Worm (Caenorhabditis elegans) whole organism, L4 larva: ENCODE measurements around the gene C18H2.5.

Experiments used
- F10B5.3 ChIP-seq: sonication (generic microtip); optimal IDR thresholded peaks from 2 replicates; lab custom pipeline; 2016; ENCODE audit warnings: mild to moderate bottlenecking, missing genetic modification characterization, missing compliant biosample characterization
- F37D6.2 ChIP-seq: sonication (generic microtip); optimal IDR thresholded peaks from 2 replicates; lab custom pipeline; 2016; ENCODE audit warnings: mild to moderate bottlenecking, missing genetic modification characterization, missing compliant biosample characterization
- F44E2.7 ChIP-seq: fragments of 200-800 bp; sonication (Bioruptor generic); IDR thresholded peaks from 2 replicates; pipeline ENCODE4 v2.1.2; 2022; ENCODE audit warnings: missing genetic modification characterization, missing compliant biosample characterization
- T26A8.4 ChIP-seq: fragments of 200-800 bp; sonication (Bioruptor generic); IDR thresholded peaks from 2 replicates; pipeline ENCODE4 v1.3.6; 2022; ENCODE audit warnings: missing genetic modification characterization, missing compliant biosample characterization
- Y105C5A.15 ChIP-seq: fragments of 200-800 bp; sonication (Bioruptor generic); IDR thresholded peaks from 2 replicates; pipeline ENCODE4 v1.3.6; 2022; ENCODE audit warnings: missing genetic modification characterization, missing compliant biosample characterization
- ZK546.5 ChIP-seq, 2 experiments: sonication (generic microtip); optimal IDR thresholded peaks; 2 replicates each; lab custom pipeline; 2017; ENCODE audit warnings: missing biosample characterization in 2 of 2, missing genetic modification characterization in 2 of 2
- aly-2 ChIP-seq: sonication (generic microtip); optimal IDR thresholded peaks from 2 replicates; lab custom pipeline; 2018; ENCODE audit warnings: missing biosample characterization, missing genetic modification characterization
- ama-1 ChIP-seq: fragments of 150-350 bp; optimal IDR thresholded peaks from 2 replicates; lab custom pipeline; 2014; ENCODE audit warnings: inconsistent platforms, mixed read lengths
- arid-1 ChIP-seq: fragments of 200-800 bp; sonication (Bioruptor generic); conservative IDR thresholded peaks from 2 replicates; pipeline ENCODE4 v1.3.6; 2022; ENCODE audit warnings: missing genetic modification reagents, missing genetic modification characterization, missing compliant biosample characterization
- attf-4 ChIP-seq: sonication (generic microtip); optimal IDR thresholded peaks from 3 replicates; lab custom pipeline; 2017; ENCODE audit warnings: missing biosample characterization, missing genetic modification characterization
- ceh-32 ChIP-seq: sonication (generic microtip); optimal IDR thresholded peaks from 2 replicates; lab custom pipeline; 2016; ENCODE audit warnings: mild to moderate bottlenecking, missing genetic modification characterization, missing compliant biosample characterization; ENCODE audit not compliant: poor library complexity
- ceh-62 ChIP-seq: sonication (generic microtip); optimal IDR thresholded peaks from 2 replicates; lab custom pipeline; 2017; ENCODE audit warnings: missing biosample characterization, missing genetic modification characterization
- ctbp-1 ChIP-seq: fragments of 200-800 bp; sonication (Bioruptor generic); IDR thresholded peaks from 2 replicates; pipeline ENCODE4 v1.3.6; 2022; ENCODE audit warnings: missing genetic modification reagents, missing genetic modification characterization, missing compliant biosample characterization
- daf-12 ChIP-seq: fragments of 150-350 bp; optimal IDR thresholded peaks from 2 replicates; lab custom pipeline; 2014; ENCODE audit warnings: missing biosample characterization, missing genetic modification reagents, missing genetic modification characterization
- daf-16 ChIP-seq, 3 experiments: sonication (generic microtip); optimal IDR thresholded peaks; 2 replicates each; lab custom pipeline; 2016 to 2017; ENCODE audit warnings: missing genetic modification characterization in 3 of 3, missing genetic modification reagents in 3 of 3, mild to moderate bottlenecking in 2 of 3, missing compliant biosample characterization in 2 of 3, missing biosample characterization in 1 of 3, moderate library complexity in 1 of 3
- daf-19 ChIP-seq: fragments of 200-800 bp; sonication (Bioruptor generic); conservative IDR thresholded peaks from 2 replicates; pipeline ENCODE4 v1.3.6; 2022; ENCODE audit warnings: missing genetic modification characterization, missing compliant biosample characterization
- daf-8 ChIP-seq: fragments of 200-800 bp; sonication (Bioruptor generic); IDR thresholded peaks from 2 replicates; pipeline ENCODE4 v1.3.6; 2022; ENCODE audit warnings: missing genetic modification characterization, missing compliant biosample characterization
- dmd-8 ChIP-seq: fragments of 200-800 bp; sonication (Bioruptor generic); IDR thresholded peaks from 2 replicates; pipeline ENCODE4 v1.3.6; 2022; ENCODE audit warnings: missing genetic modification characterization, missing compliant biosample characterization
- dpl-1 ChIP-seq: fragments of 150-350 bp; optimal IDR thresholded peaks from 2 replicates; lab custom pipeline; 2014; ENCODE audit warnings: missing biosample characterization, missing genetic modification reagents, missing genetic modification characterization
- dve-1 ChIP-seq: sonication (generic microtip); optimal IDR thresholded peaks from 2 replicates; lab custom pipeline; 2017; ENCODE audit warnings: antibody characterized with exemption, mild to moderate bottlenecking, missing genetic modification characterization, missing compliant biosample characterization; ENCODE audit not compliant: insufficient read depth
- egl-27 ChIP-seq: sonication (generic microtip); optimal IDR thresholded peaks from 3 replicates; lab custom pipeline; 2017; ENCODE audit warnings: missing biosample characterization, missing genetic modification reagents, missing genetic modification characterization
- egl-43 ChIP-seq: fragments of 200-800 bp; sonication (Bioruptor generic); IDR thresholded peaks from 2 replicates; pipeline ENCODE4 v1.3.6; 2022; ENCODE audit warnings: missing genetic modification reagents, missing genetic modification characterization, missing compliant biosample characterization
- fkh-10 ChIP-seq: fragments of 150-350 bp; optimal IDR thresholded peaks from 2 replicates; lab custom pipeline; 2014; ENCODE audit warnings: missing biosample characterization, missing genetic modification reagents, missing genetic modification characterization
- fos-1 ChIP-seq: fragments of 150-350 bp; optimal IDR thresholded peaks from 2 replicates; lab custom pipeline; 2014; ENCODE audit warnings: missing biosample characterization, missing genetic modification characterization
- gei-8 ChIP-seq: fragments of 200-800 bp; sonication (Bioruptor generic); optimal IDR thresholded peaks from 2 replicates; lab custom pipeline; 2018; ENCODE audit warnings: mild to moderate bottlenecking, missing genetic modification characterization, missing compliant biosample characterization
- hlh-11 ChIP-seq: fragments of 200-800 bp; sonication (Bioruptor generic); optimal IDR thresholded peaks from 2 replicates; lab custom pipeline; 2018; ENCODE audit warnings: mild to moderate bottlenecking, missing genetic modification characterization, missing compliant biosample characterization
- hlh-30 ChIP-seq: sonication (generic microtip); optimal IDR thresholded peaks from 2 replicates; lab custom pipeline; 2017; ENCODE audit warnings: antibody characterized with exemption, mild to moderate bottlenecking, missing genetic modification characterization, missing compliant biosample characterization; ENCODE audit not compliant: insufficient read depth
- hmg-1.1 ChIP-seq: fragments of 200-800 bp; sonication (Bioruptor generic); IDR thresholded peaks from 2 replicates; pipeline ENCODE4 v1.3.6; 2022; ENCODE audit warnings: missing genetic modification reagents, missing genetic modification characterization, missing compliant biosample characterization
- jun-1 ChIP-seq: fragments of 150-350 bp; optimal IDR thresholded peaks from 2 replicates; lab custom pipeline; 2014; ENCODE audit warnings: missing biosample characterization, missing genetic modification reagents, missing genetic modification characterization
- lim-7 ChIP-seq: fragments of 200-800 bp; sonication (Bioruptor generic); IDR thresholded peaks from 2 replicates; pipeline ENCODE4 v1.3.6; 2022; ENCODE audit warnings: missing genetic modification characterization, missing compliant biosample characterization
- lin-1 ChIP-seq: fragments of 200-800 bp; sonication (Bioruptor generic); IDR thresholded peaks from 2 replicates; pipeline ENCODE4 v1.3.6; 2022; ENCODE audit warnings: missing genetic modification reagents, missing genetic modification characterization, missing compliant biosample characterization
- lin-13 ChIP-seq: fragments of 150-350 bp; optimal IDR thresholded peaks from 2 replicates; lab custom pipeline; 2014; ENCODE audit warnings: missing biosample characterization, missing genetic modification reagents, missing genetic modification characterization
- lin-15B ChIP-seq: fragments of 150-350 bp; sonication (generic microtip); optimal IDR thresholded peaks from 3 replicates; lab custom pipeline; 2014; ENCODE audit warnings: missing biosample characterization, missing genetic modification characterization
- lin-29 ChIP-seq: fragments of 200-800 bp; sonication (Bioruptor generic); IDR thresholded peaks from 2 replicates; pipeline ENCODE4 v1.3.6; 2022; ENCODE audit warnings: missing genetic modification reagents, missing genetic modification characterization, missing compliant biosample characterization
- lin-38 ChIP-seq: fragments of 200-800 bp; sonication (Bioruptor generic); IDR thresholded peaks from 2 replicates; pipeline ENCODE4 v1.3.6; 2022; ENCODE audit warnings: missing genetic modification reagents, missing genetic modification characterization, missing compliant biosample characterization
- lin-39 ChIP-seq: fragments of 150-350 bp; optimal IDR thresholded peaks from 2 replicates; lab custom pipeline; 2014; ENCODE audit warnings: missing biosample characterization, missing genetic modification reagents, missing genetic modification characterization
- madf-9 ChIP-seq: fragments of 200-800 bp; sonication (Bioruptor generic); conservative IDR thresholded peaks from 2 replicates; pipeline ENCODE4 v1.3.6; 2022; ENCODE audit warnings: missing genetic modification reagents, missing genetic modification characterization, missing compliant biosample characterization
- mes-2 ChIP-seq: sonication (generic microtip); optimal IDR thresholded peaks from 2 replicates; lab custom pipeline; 2016; ENCODE audit warnings: missing genotype, mild to moderate bottlenecking, missing genetic modification characterization, missing compliant biosample characterization; ENCODE audit not compliant: poor library complexity, severe bottlenecking
- nhr-48 ChIP-seq: sonication (generic microtip); optimal IDR thresholded peaks from 2 replicates; lab custom pipeline; 2016; ENCODE audit warnings: mild to moderate bottlenecking, missing genetic modification characterization, missing compliant biosample characterization
- nhr-77 ChIP-seq: fragments of 150-350 bp; optimal IDR thresholded peaks from 2 replicates; lab custom pipeline; 2014; ENCODE audit warnings: missing biosample characterization, missing genetic modification characterization
- sdz-12 ChIP-seq: fragments of 200-800 bp; sonication (Bioruptor generic); optimal IDR thresholded peaks from 2 replicates; lab custom pipeline; 2018; ENCODE audit warnings: mild to moderate bottlenecking, missing genetic modification characterization, missing compliant biosample characterization
- skn-1 ChIP-seq: fragments of 150-350 bp; optimal IDR thresholded peaks from 2 replicates; lab custom pipeline; 2014; ENCODE audit warnings: missing biosample characterization, missing genetic modification characterization
- snpc-4 ChIP-seq: fragments of 150-350 bp; optimal IDR thresholded peaks from 2 replicates; lab custom pipeline; 2014; ENCODE audit warnings: missing biosample characterization, missing genetic modification characterization
- tag-97 ChIP-seq: fragments of 200-800 bp; sonication (Bioruptor generic); IDR thresholded peaks from 2 replicates; pipeline ENCODE4 v1.3.6; 2022; ENCODE audit warnings: missing genetic modification characterization, missing compliant biosample characterization
- tra-1 ChIP-seq: fragments of 200-800 bp; sonication (Bioruptor generic); IDR thresholded peaks from 2 replicates; pipeline ENCODE4 v1.3.6; 2022; ENCODE audit warnings: missing genetic modification reagents, missing genetic modification characterization, missing compliant biosample characterization
- unc-39 ChIP-seq: sonication (generic microtip); optimal IDR thresholded peaks from 2 replicates; lab custom pipeline; 2017; ENCODE audit warnings: missing biosample characterization, missing genetic modification characterization
- unc-62 ChIP-seq, 3 experiments: fragments of 150-350 bp in 1 of 3; sonication (generic microtip); optimal IDR thresholded peaks in 2 of 3; peaks in 1 of 3; 1 replicate in 1 of 3; 2 replicates in 2 of 3; lab custom pipeline; 2014 to 2017; ENCODE audit warnings: missing biosample characterization in 3 of 3, missing genetic modification characterization in 3 of 3, missing genetic modification reagents in 3 of 3, missing genotype in 1 of 3
- zip-11 ChIP-seq: fragments of 200-800 bp; sonication (Bioruptor generic); IDR thresholded peaks from 2 replicates; pipeline ENCODE4 v1.3.6; 2022; ENCODE audit warnings: missing genetic modification characterization, missing compliant biosample characterization
- ztf-11 ChIP-seq: fragments of 150-350 bp; optimal IDR thresholded peaks from 2 replicates; lab custom pipeline; 2014; ENCODE audit warnings: missing biosample characterization, missing genetic modification characterization
- ztf-7 ChIP-seq: fragments of 150-350 bp; optimal IDR thresholded peaks from 2 replicates; lab custom pipeline; 2014; ENCODE audit warnings: missing biosample characterization, missing genetic modification characterization

The C18H2.5 gene

ce11 chrIII:7721513-7721912 lies 27.3 kb upstream of the C18H2.5 start:
- TF ChIP-seq mes-2 (peak; percentile 3), unc-62 (GFP tag; optimal IDR thresholded peaks at IDR 0.05 in 1 of 2; lab: Kevin White, UChicago) (peak in 1 of 2 experiments; percentile 87), unc-62 (tag; optimal IDR thresholded peaks at IDR 0.05; lab: Kevin White, UChicago) (no peak), daf-8 (GFP tag; lab: Robert Waterston, UW) (no peak), hmg-1.1 (GFP tag; lab: Robert Waterston, UW) (0 out of 2 replicates have a peak, but pooled peaks have one; percentile 9)

DNA sequence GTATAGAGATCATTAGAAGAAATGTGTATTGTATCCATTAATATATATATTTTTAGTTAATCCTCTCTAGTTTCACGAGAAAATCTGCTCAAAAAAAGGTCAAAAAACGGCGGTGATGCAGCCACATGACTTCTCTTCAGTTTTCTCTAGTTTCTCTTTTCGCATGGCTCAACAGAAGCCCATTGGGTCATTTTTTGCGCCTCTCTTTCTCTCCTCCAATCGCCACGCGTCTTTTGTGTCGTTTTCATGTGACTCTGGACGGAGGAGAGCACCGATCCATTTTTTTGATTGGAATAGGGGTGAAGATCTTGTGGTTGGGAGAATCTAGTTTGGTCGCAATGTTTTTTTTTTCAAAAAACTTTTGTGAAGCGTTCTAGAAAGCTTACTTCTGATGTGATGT lies 26.7 kb upstream of the C18H2.5 start:
- no peak for TF ChIP-seq jun-1 (tag; lab: Kevin White, UChicago)
- peak; percentile 51 for TF ChIP-seq mes-2
- TF ChIP-seq tag-97 (GFP tag; lab: Robert Waterston, UW): no peak
- peak; percentile 22; the same call in 1 of the 2 replicates for TF ChIP-seq tra-1
- no peak for TF ChIP-seq nhr-77 (tag; lab: Kevin White, UChicago)
- no peak for TF ChIP-seq lin-29 (GFP tag; lab: Robert Waterston, UW)
- TF ChIP-seq hlh-11: peak; percentile 79
- no peak for TF ChIP-seq daf-12 (tag; lab: Kevin White, UChicago)
- TF ChIP-seq dve-1 (tag; lab: Kevin White, UChicago): peak; percentile 23
- no peak for TF ChIP-seq gei-8 (GFP tag; lab: Kevin White, UChicago)
- TF ChIP-seq lin-15B (tag; lab: Kevin White, UChicago): no peak
- TF ChIP-seq Y105C5A.15 (GFP tag; lab: Robert Waterston, UW): no peak
- peak; percentile 97 for TF ChIP-seq hlh-30 (tag; lab: Kevin White, UChicago)
- no peak for TF ChIP-seq ztf-11 (tag; lab: Kevin White, UChicago)
- TF ChIP-seq attf-4 (tag; lab: Kevin White, UChicago): no peak
- TF ChIP-seq ctbp-1 (GFP tag; lab: Robert Waterston, UW): no peak
- TF ChIP-seq nhr-48: no peak
- no peak for TF ChIP-seq lim-7 (GFP tag; lab: Robert Waterston, UW)
- TF ChIP-seq skn-1 (tag; lab: Kevin White, UChicago): no peak
- TF ChIP-seq snpc-4 (tag; lab: Kevin White, UChicago): no peak
- TF ChIP-seq egl-43: no peak
- peak; percentile 37 for TF ChIP-seq F37D6.2
- TF ChIP-seq ceh-32 (tag; lab: Kevin White, UChicago): no peak
- TF ChIP-seq daf-19 (GFP tag; lab: Robert Waterston, UW): no peak
- TF ChIP-seq madf-9: no peak
- no peak for TF ChIP-seq egl-27
- no peak for TF ChIP-seq lin-38 (GFP tag; lab: Robert Waterston, UW)
- TF ChIP-seq ztf-7 (tag; lab: Kevin White, UChicago): no peak
- no peak for TF ChIP-seq ceh-62 (tag; lab: Kevin White, UChicago)
- TF ChIP-seq F44E2.7 (GFP tag; lab: Robert Waterston, UW): no peak
- TF ChIP-seq lin-1 (GFP tag; lab: Robert Waterston, UW): no peak
- no peak for TF ChIP-seq sdz-12
- no peak for TF ChIP-seq unc-39 (tag; lab: Kevin White, UChicago)
- TF ChIP-seq F10B5.3: no peak
- no peak for TF ChIP-seq lin-13
- TF ChIP-seq ama-1 (lab: Kevin White, UChicago): no peak
- no peak for TF ChIP-seq zip-11
- TF ChIP-seq daf-16 (GFP tag; optimal IDR thresholded peaks at IDR 0.05; lab: Kevin White, UChicago): no peak
- TF ChIP-seq daf-16 (tag; optimal IDR thresholded peaks at IDR 0.05; lab: Kevin White, UChicago): no peak
- no peak for TF ChIP-seq arid-1 (GFP tag; lab: Robert Waterston, UW)
- TF ChIP-seq dpl-1 (GFP tag; lab: Kevin White, UChicago): no peak
- TF ChIP-seq dmd-8 (GFP tag; lab: Robert Waterston, UW): no peak
- TF ChIP-seq ZK546.5 (tag; optimal IDR thresholded peaks at IDR 0.05; lab: Kevin White, UChicago): no peak
- no peak for TF ChIP-seq aly-2 (tag; lab: Kevin White, UChicago)
- TF ChIP-seq lin-39: no peak
- TF ChIP-seq fos-1 (tag; lab: Kevin White, UChicago): no peak
- no peak for TF ChIP-seq fkh-10 (GFP tag; lab: Kevin White, UChicago)
- no peak; the same call in 1 of the 2 replicates for TF ChIP-seq T26A8.4 (GFP tag; lab: Robert Waterston, UW)
- no peak for TF ChIP-seq daf-8 (GFP tag; lab: Robert Waterston, UW)
